Worm (Caenorhabditis elegans) whole organism, young adult: ENCODE data around the gene cul-6.

ENCODE experiments used
- B0035.1 ChIP-seq: sonication (generic microtip); optimal IDR thresholded peaks from 2 replicates; lab custom pipeline; 2016; ENCODE audit warnings: missing genetic modification characterization, mild to moderate bottlenecking, missing compliant biosample characterization, missing genotype, missing genetic modification reagents
- K11D2.4 ChIP-seq: fragments of 200-800 bp; sonication (Bioruptor generic); IDR thresholded peaks from 2 replicates; pipeline ENCODE4 v1.3.6; 2022; ENCODE audit warnings: missing genetic modification reagents, missing genetic modification characterization, missing compliant biosample characterization
- chd-7 ChIP-seq: sonication (generic microtip); optimal IDR thresholded peaks from 2 replicates; lab custom pipeline; 2016; ENCODE audit warnings: mild to moderate bottlenecking, missing genetic modification characterization, moderate library complexity, missing compliant biosample characterization
- die-1 ChIP-seq: sonication (generic microtip); optimal IDR thresholded peaks from 2 replicates; lab custom pipeline; 2016; ENCODE audit warnings: missing genotype, mild to moderate bottlenecking, missing genetic modification characterization, missing compliant biosample characterization
- efl-1 ChIP-seq: fragments of 150-350 bp; optimal IDR thresholded peaks from 2 replicates; lab custom pipeline; 2014; ENCODE audit warnings: missing biosample characterization, missing genetic modification reagents, missing genetic modification characterization
- pha-4 ChIP-seq: fragments of 150-350 bp; sonication (generic microtip); optimal IDR thresholded peaks from 2 replicates; lab custom pipeline; 2014; ENCODE audit warnings: missing biosample characterization, missing genetic modification reagents, missing genetic modification characterization
- ztf-28 ChIP-seq: fragments of 200-800 bp; sonication (Bioruptor generic); IDR thresholded peaks from 2 replicates; pipeline ENCODE4 v1.3.6; 2022; ENCODE audit warnings: missing genetic modification reagents, missing genetic modification characterization, missing compliant biosample characterization

DNA sequence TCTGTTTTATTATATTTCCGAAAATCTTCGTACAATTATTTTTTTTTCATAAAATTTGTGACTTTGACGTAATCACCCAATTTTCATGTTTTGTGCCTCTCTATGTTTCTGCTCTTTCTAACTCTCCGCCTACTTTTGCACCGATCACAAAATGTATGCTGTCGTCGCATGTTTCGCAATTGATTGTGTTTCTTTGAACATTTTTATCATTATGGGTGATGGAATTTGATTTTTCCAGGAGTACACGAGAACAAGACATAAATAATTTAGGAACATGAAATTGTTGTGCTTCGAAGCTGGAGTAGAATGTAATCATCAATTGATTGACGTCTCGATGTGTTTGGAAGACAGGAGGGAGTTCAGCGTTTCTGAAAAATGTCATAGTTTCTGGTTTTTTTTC, 10.7 kb upstream of the cul-6 start:
- TF ChIP-seq pha-4 (tag; lab: Kevin White, UChicago): peak; percentile 24
- no peak for TF ChIP-seq die-1 (tag; lab: Kevin White, UChicago)
- no peak for TF ChIP-seq B0035.1 (tag; lab: Kevin White, UChicago)
- TF ChIP-seq ztf-28: no peak
- no peak for TF ChIP-seq chd-7 (tag; lab: Kevin White, UChicago)
- no peak for TF ChIP-seq efl-1 (GFP tag; lab: Kevin White, UChicago)
- no peak for TF ChIP-seq K11D2.4 (GFP tag; lab: Robert Waterston, UW)
